Fruit fly (Drosophila melanogaster) whole organism, embryonic: ENCODE measurements around the gene CG14929.

Experiments used
- B-H1 ChIP-seq: fragments of 200-800 bp; sonication (Bioruptor generic); IDR thresholded peaks from 3 replicates; pipeline ENCODE4 v1.3.6; 2022; ENCODE audit warnings: missing biosample characterization, missing genetic modification characterization
- Bteb2 ChIP-seq: fragments of 200-800 bp; sonication (Bioruptor generic); optimal IDR thresholded peaks from 2 replicates; lab custom pipeline; 2016; ENCODE audit warnings: missing biosample characterization, missing genetic modification characterization
- CG10321 ChIP-seq: fragments of 200-800 bp; sonication (Bioruptor generic); IDR thresholded peaks from 2 replicates; pipeline ENCODE4 v1.3.6; 2022; ENCODE audit warnings: missing biosample characterization, missing genetic modification characterization
- CG11247 ChIP-seq: fragments of 200-800 bp; sonication (Bioruptor generic); IDR thresholded peaks from 2 replicates; pipeline ENCODE4 v1.3.6; 2022; ENCODE audit warnings: missing biosample characterization, missing genetic modification characterization
- CG1233 ChIP-seq: fragments of 200-800 bp; sonication (Bioruptor generic); optimal IDR thresholded peaks from 4 replicates; lab custom pipeline; 2018; ENCODE audit warnings: missing biosample characterization, mild to moderate bottlenecking, missing genetic modification characterization
- CG12659 ChIP-seq: fragments of 200-800 bp; sonication (Bioruptor generic); optimal IDR thresholded peaks from 3 replicates; lab custom pipeline; 2017; ENCODE audit warnings: mild to moderate bottlenecking, missing biosample characterization, missing genetic modification reagents, missing genetic modification characterization
- CG13287 ChIP-seq: fragments of 200-800 bp; sonication (Bioruptor generic); IDR thresholded peaks from 2 replicates; pipeline ENCODE4 v1.3.6; 2022; ENCODE audit warnings: missing biosample characterization, missing genetic modification characterization; ENCODE audit not compliant: partially characterized antibody
- CG13894 ChIP-seq: fragments of 200-800 bp; sonication (Bioruptor generic); optimal IDR thresholded peaks from 3 replicates; lab custom pipeline; 2018; ENCODE audit warnings: missing biosample characterization, mild to moderate bottlenecking, missing genetic modification characterization, moderate library complexity
- CG16815 ChIP-seq: fragments of 200-800 bp; sonication (Bioruptor generic); optimal IDR thresholded peaks from 3 replicates; lab custom pipeline; 2017; ENCODE audit warnings: missing biosample characterization, mild to moderate bottlenecking, missing genetic modification characterization
- CG18599 ChIP-seq: fragments of 200-800 bp; sonication (Bioruptor generic); optimal IDR thresholded peaks from 3 replicates; lab custom pipeline; 2017; ENCODE audit warnings: missing biosample characterization, missing genetic modification characterization, mild to moderate bottlenecking, moderate library complexity, missing genetic modification reagents
- CG2202 ChIP-seq: fragments of 200-800 bp; sonication (Bioruptor generic); optimal IDR thresholded peaks from 2 replicates; lab custom pipeline; 2018; ENCODE audit warnings: missing biosample characterization, mild to moderate bottlenecking, missing genetic modification characterization
- CG32772 ChIP-seq: fragments of 200-800 bp; sonication (Bioruptor generic); IDR thresholded peaks from 2 replicates; pipeline ENCODE4 v1.3.6; 2022; ENCODE audit warnings: missing biosample characterization, missing genetic modification characterization
- CG3847 ChIP-seq: fragments of 200-800 bp; sonication (Bioruptor generic); IDR thresholded peaks from 2 replicates; pipeline ENCODE4 v1.3.6; 2022; ENCODE audit warnings: missing biosample characterization, missing genetic modification characterization
- CG5180 ChIP-seq: fragments of 200-800 bp; sonication (Bioruptor generic); optimal IDR thresholded peaks from 3 replicates; lab custom pipeline; 2017; ENCODE audit warnings: missing biosample characterization, missing genetic modification characterization, mild to moderate bottlenecking, moderate library complexity, missing genetic modification reagents
- CG6791 ChIP-seq: fragments of 200-800 bp; sonication (Bioruptor generic); IDR thresholded peaks from 3 replicates; pipeline ENCODE4 v1.3.6; 2022; ENCODE audit warnings: missing biosample characterization, missing genetic modification characterization; ENCODE audit not compliant: partially characterized antibody
- CG9797 ChIP-seq: fragments of 200-800 bp; sonication (Bioruptor generic); optimal IDR thresholded peaks from 3 replicates; lab custom pipeline; 2018; ENCODE audit warnings: missing biosample characterization, mild to moderate bottlenecking, missing genetic modification characterization
- Dek ChIP-seq: fragments of 200-800 bp; sonication (Bioruptor generic); optimal IDR thresholded peaks from 3 replicates; lab custom pipeline; 2019; ENCODE audit warnings: missing biosample characterization, mild to moderate bottlenecking, missing genetic modification characterization, moderate library complexity
- Dip3 ChIP-seq: fragments of 200-800 bp; sonication (Bioruptor generic); optimal IDR thresholded peaks from 3 replicates; lab custom pipeline; 2016; ENCODE audit warnings: missing biosample characterization, missing genetic modification characterization
- Elba2 ChIP-seq: fragments of 200-800 bp; sonication (Bioruptor generic); optimal IDR thresholded peaks from 3 replicates; lab custom pipeline; 2016; ENCODE audit warnings: missing biosample characterization, missing genetic modification characterization
- HmgD ChIP-seq: fragments of 200-800 bp; sonication (Bioruptor generic); optimal IDR thresholded peaks from 3 replicates; lab custom pipeline; 2016; ENCODE audit warnings: missing biosample characterization, missing genetic modification characterization
- Lhr ChIP-seq: fragments of 200-800 bp; sonication (Bioruptor generic); optimal IDR thresholded peaks from 3 replicates; lab custom pipeline; 2017; ENCODE audit warnings: mild to moderate bottlenecking, missing biosample characterization, missing genetic modification reagents, missing genetic modification characterization
- NK7.1 ChIP-seq: fragments of 200-800 bp; sonication (Bioruptor generic); optimal IDR thresholded peaks from 3 replicates; lab custom pipeline; 2016; ENCODE audit warnings: missing biosample characterization, missing genetic modification characterization
- ato ChIP-seq: fragments of 200-800 bp; sonication (Bioruptor generic); IDR thresholded peaks from 2 replicates; pipeline ENCODE4 v1.3.6; 2022; ENCODE audit warnings: missing biosample characterization, missing genetic modification characterization; ENCODE audit not compliant: partially characterized antibody
- chif ChIP-seq, 2 experiments: fragments of 200-800 bp; sonication (Bioruptor generic); optimal IDR thresholded peaks; 3 replicates each; lab custom pipeline; 2016; ENCODE audit warnings: missing biosample characterization in 2 of 2, missing genetic modification characterization in 2 of 2
- chinmo ChIP-seq: fragments of 200-800 bp; sonication (Bioruptor generic); IDR thresholded peaks from 4 replicates; pipeline ENCODE4 v1.3.6; 2022; ENCODE audit warnings: missing biosample characterization, missing genetic modification characterization; ENCODE audit not compliant: partially characterized antibody
- dm ChIP-seq: fragments of 200-800 bp; sonication (Bioruptor generic); optimal IDR thresholded peaks from 3 replicates; lab custom pipeline; 2016; ENCODE audit warnings: missing biosample characterization, missing genetic modification characterization
- her ChIP-seq: fragments of 200-800 bp; sonication (Bioruptor generic); optimal IDR thresholded peaks from 2 replicates; lab custom pipeline; 2016; ENCODE audit warnings: missing biosample characterization, missing genetic modification characterization
- hth ChIP-seq: fragments of >200 bp; optimal IDR thresholded peaks from 2 replicates; lab custom pipeline; 2017; ENCODE audit warnings: inconsistent platforms
- kah ChIP-seq: fragments of 200-800 bp; sonication (Bioruptor generic); optimal IDR thresholded peaks from 2 replicates; lab custom pipeline; 2018; ENCODE audit warnings: missing biosample characterization, mild to moderate bottlenecking, missing genetic modification characterization
- knrl ChIP-seq: fragments of 200-800 bp; sonication (Bioruptor generic); IDR thresholded peaks from 3 replicates; pipeline ENCODE4 v1.3.6; 2022; ENCODE audit warnings: missing biosample characterization, missing genetic modification characterization; ENCODE audit not compliant: partially characterized antibody
- nmo ChIP-seq: fragments of 200-800 bp; sonication (Bioruptor generic); optimal IDR thresholded peaks from 2 replicates; lab custom pipeline; 2018; ENCODE audit warnings: missing biosample characterization, mild to moderate bottlenecking, missing genetic modification characterization, moderate library complexity
- onecut ChIP-seq: fragments of 200-800 bp; sonication (Bioruptor generic); IDR thresholded peaks from 2 replicates; pipeline ENCODE4 v1.3.6; 2022; ENCODE audit warnings: missing biosample characterization, missing genetic modification characterization
- p53 ChIP-seq: fragments of 200-800 bp; sonication (Bioruptor generic); optimal IDR thresholded peaks from 2 replicates; lab custom pipeline; 2016; ENCODE audit warnings: missing biosample characterization, missing genetic modification characterization
- scrt ChIP-seq: fragments of 200-800 bp; sonication (Bioruptor generic); optimal IDR thresholded peaks from 2 replicates; lab custom pipeline; 2018; ENCODE audit warnings: missing biosample characterization, mild to moderate bottlenecking, missing genetic modification characterization, moderate library complexity
- slp2 ChIP-seq: fragments of 200-800 bp; sonication (Bioruptor generic); optimal IDR thresholded peaks from 2 replicates; lab custom pipeline; 2016; ENCODE audit warnings: missing biosample characterization, missing genetic modification characterization
- sna ChIP-seq: fragments of 200-800 bp; sonication (Bioruptor generic); IDR thresholded peaks from 2 replicates; pipeline ENCODE4 v1.3.6; 2022; ENCODE audit warnings: missing biosample characterization, missing genetic modification characterization; ENCODE audit not compliant: partially characterized antibody
- stwl ChIP-seq: fragments of 200-800 bp; sonication (Bioruptor generic); optimal IDR thresholded peaks from 3 replicates; lab custom pipeline; 2018; ENCODE audit warnings: missing biosample characterization, mild to moderate bottlenecking, missing genetic modification characterization, moderate library complexity
- tin ChIP-seq: fragments of 200-800 bp; sonication (Bioruptor generic); optimal IDR thresholded peaks from 3 replicates; lab custom pipeline; 2016; ENCODE audit warnings: missing biosample characterization, missing genetic modification characterization
- tna ChIP-seq: fragments of 200-800 bp; sonication (Bioruptor generic); IDR thresholded peaks from 2 replicates; pipeline ENCODE4 v1.3.6; 2022; ENCODE audit warnings: missing biosample characterization, missing genetic modification characterization; ENCODE audit not compliant: partially characterized antibody
- trem ChIP-seq: fragments of 200-800 bp; optimal IDR thresholded peaks from 3 replicates; lab custom pipeline; 2019; ENCODE audit warnings: missing biosample characterization, mild to moderate bottlenecking, missing genetic modification characterization, moderate library complexity
- unc-4 ChIP-seq: fragments of 200-800 bp; sonication (Bioruptor generic); IDR thresholded peaks from 2 replicates; pipeline ENCODE4 v1.3.6; 2022; ENCODE audit warnings: missing biosample characterization, missing genetic modification characterization; ENCODE audit not compliant: partially characterized antibody
- zen ChIP-seq: fragments of 200-800 bp; sonication (Bioruptor generic); optimal IDR thresholded peaks from 3 replicates; lab custom pipeline; 2018; ENCODE audit warnings: missing biosample characterization, mild to moderate bottlenecking, missing genetic modification characterization, moderate library complexity
- zfh2 ChIP-seq: fragments of 200-800 bp; sonication (Bioruptor generic); optimal IDR thresholded peaks from 2 replicates; lab custom pipeline; 2016; ENCODE audit warnings: missing biosample characterization, missing genetic modification characterization

The CG14929 gene

DNA sequence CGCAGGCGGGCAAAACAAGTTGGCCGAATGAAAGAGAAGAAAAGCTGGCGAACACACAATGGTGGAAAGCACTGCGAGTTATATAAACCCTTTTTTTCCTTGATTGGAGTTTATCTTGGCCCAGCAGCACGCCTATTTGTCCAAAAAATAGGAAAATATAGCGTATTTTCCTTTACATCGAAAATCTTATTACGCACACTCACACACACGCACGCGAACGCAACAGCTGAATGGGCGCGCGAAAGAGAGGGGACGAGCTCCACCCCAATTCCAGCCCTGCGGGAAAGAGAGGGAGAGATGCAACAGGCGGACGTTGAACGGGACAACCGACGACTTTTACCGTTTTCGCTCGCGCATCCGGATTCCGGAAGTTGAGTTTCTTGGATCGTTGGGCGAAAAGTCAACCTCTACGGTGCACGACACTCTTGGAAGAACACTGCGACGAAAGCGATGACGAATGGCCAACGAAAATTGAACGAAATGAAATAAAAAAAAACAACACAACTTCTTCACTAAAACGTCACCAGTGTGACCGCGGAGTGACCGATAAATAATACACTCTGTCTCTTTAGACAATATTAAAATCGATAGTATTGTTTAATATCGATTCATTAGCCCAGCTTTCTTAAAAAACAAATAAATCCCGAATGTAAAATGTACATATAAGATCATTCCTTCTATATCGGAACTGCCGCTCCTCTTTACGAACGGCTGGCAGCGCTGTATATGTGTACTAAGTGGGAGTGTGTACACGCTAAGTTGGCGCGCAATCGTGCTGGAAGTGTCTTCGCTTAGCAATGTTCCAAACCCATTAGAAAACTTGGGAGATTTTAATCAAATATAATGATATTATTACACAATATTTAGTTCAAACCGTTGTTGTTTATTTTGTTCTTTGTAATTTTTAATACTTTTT, 2.8 kb upstream of the CG14929 start, which contains the start of the genes Dlg5 and CG4970 (continued):
- TF ChIP-seq tna (GFP tag; lab: Robert Waterston, UW) (peak; percentile 69), B-H1 (no peak), kah (GFP tag; lab: Kevin White, UChicago) (peak; percentile 61), CG13894 (peak; percentile 68), her (GFP tag; lab: Kevin White, UChicago) (no peak), onecut (GFP tag; lab: Robert Waterston, UW) (peak; percentile 40; the same call in 1 of the 2 replicates), CG12659 (GFP tag; lab: Kevin White, UChicago) (peak; percentile 76), CG11247 (no peak), Elba2 (GFP tag; lab: Kevin White, UChicago) (peak; percentile 63), dm (GFP tag; lab: Kevin White, UChicago) (peak; percentile 20), slp2 (GFP tag; lab: Kevin White, UChicago) (no peak), chinmo (peak; percentile 78; the same call in 2 of the 4 replicates), CG6791 (peak; percentile 74), p53 (GFP tag; lab: Kevin White, UChicago) (peak; percentile 17), CG13287 (GFP tag; lab: Robert Waterston, UW) (peak; percentile 79), CG2202 (tag; lab: Kevin White, UChicago) (no peak), stwl (tag; lab: Kevin White, UChicago) (peak; percentile 69), CG18599 (GFP tag; lab: Kevin White, UChicago) (peak; percentile 37), scrt (GFP tag; lab: Kevin White, UChicago) (peak; percentile 100), zfh2 (GFP tag; lab: Kevin White, UChicago) (no peak), CG1233 (GFP tag; lab: Kevin White, UChicago) (peak; percentile 7), NK7.1 (GFP tag; lab: Kevin White, UChicago) (no peak), hth (lab: Kevin White, UChicago) (no peak), nmo (GFP tag; lab: Kevin White, UChicago) (peak; percentile 17), knrl (GFP tag; lab: Robert Waterston, UW) (peak; percentile 86), zen (peak; percentile 27), Lhr (GFP tag; lab: Kevin White, UChicago) (peak; percentile 91), CG9797 (peak; percentile 72), unc-4 (GFP tag; lab: Robert Waterston, UW) (peak; percentile 75), HmgD (GFP tag; lab: Kevin White, UChicago) (peak; percentile 60), CG5180 (GFP tag; lab: Kevin White, UChicago) (peak; percentile 72), CG3847 (GFP tag; lab: Robert Waterston, UW) (peak; percentile 65), ato (GFP tag; lab: Robert Waterston, UW) (peak; percentile 15; the same call in 1 of the 2 replicates), tin (GFP tag; lab: Kevin White, UChicago) (no peak), CG32772 (GFP tag; lab: Robert Waterston, UW) (peak; percentile 56; the same call in 1 of the 2 replicates), CG10321 (GFP tag; lab: Robert Waterston, UW) (peak; percentile 72), Dip3 (GFP tag; lab: Kevin White, UChicago) (peak; percentile 29), Bteb2 (peak; percentile 2), sna (GFP tag; lab: Robert Waterston, UW) (peak; percentile 66; the same call in 1 of the 2 replicates), CG16815 (GFP tag; lab: Kevin White, UChicago) (no peak), trem (tag; lab: Kevin White, UChicago) (peak; percentile 93), Dek (tag; lab: Kevin White, UChicago) (peak; percentile 34), chif (GFP tag; optimal IDR thresholded peaks at IDR 0.05; lab: Kevin White, UChicago) (no peak)
- TF ChIP-seq, all 482 proteins: peak for 118
